Fruit fly (Drosophila melanogaster): ENCODE data around the gene Nse4.

dm6 chr2L:10435606-10436160 lies 3.6 kb upstream of the Nse4 start, which contains the start of the genes TBC1D16 and holn1:
- TF ChIP-seq CG8478 (optimal IDR thresholded peaks at IDR 0.05) (no peak), CTCF (optimal IDR thresholded peaks at IDR 0.05) (no peak)

Data from S2 (cell line).